Fruit fly (Drosophila melanogaster) whole organism, embryonic: ENCODE measurements around the gene fit.

Experiments
- CG10209 ChIP-seq: fragments of 200-800 bp; sonication (Bioruptor generic); optimal IDR thresholded peaks from 3 replicates; lab custom pipeline; 2017; ENCODE audit warnings: missing biosample characterization, mild to moderate bottlenecking, missing genetic modification characterization, missing genetic modification reagents
- CG10274 ChIP-seq: fragments of 200-800 bp; sonication (Bioruptor generic); optimal IDR thresholded peaks from 3 replicates; lab custom pipeline; 2017; ENCODE audit warnings: missing biosample characterization, mild to moderate bottlenecking, missing genetic modification characterization
- CG10979 ChIP-seq: fragments of 200-800 bp; sonication (Bioruptor generic); optimal IDR thresholded peaks from 2 replicates; lab custom pipeline; 2018; ENCODE audit warnings: missing biosample characterization, mild to moderate bottlenecking, missing genetic modification characterization, moderate library complexity
- CG12219 ChIP-seq: fragments of 200-800 bp; sonication (Bioruptor generic); optimal IDR thresholded peaks from 3 replicates; lab custom pipeline; 2018; ENCODE audit warnings: missing biosample characterization, mild to moderate bottlenecking, missing genetic modification characterization
- CG12942 ChIP-seq: fragments of 200-800 bp; sonication (Bioruptor generic); optimal IDR thresholded peaks from 3 replicates; lab custom pipeline; 2016; ENCODE audit warnings: missing biosample characterization, missing genetic modification characterization
- CG13296 ChIP-seq: fragments of 200-800 bp; sonication (Bioruptor generic); optimal IDR thresholded peaks from 3 replicates; lab custom pipeline; 2018; ENCODE audit warnings: missing biosample characterization, mild to moderate bottlenecking, missing genetic modification characterization
- CG1529 ChIP-seq: fragments of 200-800 bp; sonication (Bioruptor generic); optimal IDR thresholded peaks from 3 replicates; lab custom pipeline; 2018; ENCODE audit warnings: missing biosample characterization, missing genetic modification characterization
- CG1602 ChIP-seq: fragments of 200-800 bp; sonication (Bioruptor generic); optimal IDR thresholded peaks from 3 replicates; lab custom pipeline; 2016; ENCODE audit warnings: missing biosample characterization, missing genetic modification characterization
- CG31365 ChIP-seq: fragments of 200-800 bp; sonication (Bioruptor generic); optimal IDR thresholded peaks from 2 replicates; lab custom pipeline; 2018; ENCODE audit warnings: missing biosample characterization, mild to moderate bottlenecking, missing genetic modification characterization
- CG33213 ChIP-seq: fragments of 200-800 bp; sonication (Bioruptor generic); optimal IDR thresholded peaks from 3 replicates; lab custom pipeline; 2016; ENCODE audit warnings: missing biosample characterization, missing genetic modification characterization
- CG3847 ChIP-seq: fragments of 200-800 bp; sonication (Bioruptor generic); IDR thresholded peaks from 2 replicates; pipeline ENCODE4 v1.3.6; 2022; ENCODE audit warnings: missing biosample characterization, missing genetic modification characterization
- CG3995 ChIP-seq: fragments of 200-800 bp; sonication (Bioruptor generic); optimal IDR thresholded peaks from 3 replicates; lab custom pipeline; 2016; ENCODE audit warnings: missing biosample characterization, missing genetic modification characterization
- CG43689 ChIP-seq: fragments of 200-800 bp; sonication (Bioruptor generic); IDR thresholded peaks from 2 replicates; pipeline ENCODE4 v1.3.6; 2022; ENCODE audit warnings: missing biosample characterization, missing genetic modification characterization
- CG4424 ChIP-seq: fragments of 200-800 bp; sonication (Bioruptor generic); optimal IDR thresholded peaks from 3 replicates; lab custom pipeline; 2016; ENCODE audit warnings: missing biosample characterization, missing genetic modification characterization
- CG4617 ChIP-seq: fragments of 200-800 bp; sonication (Bioruptor generic); optimal IDR thresholded peaks from 3 replicates; lab custom pipeline; 2016; ENCODE audit warnings: missing biosample characterization, missing genetic modification characterization, borderline replicate concordance
- CG4730 ChIP-seq: fragments of 200-800 bp; sonication (Bioruptor generic); IDR thresholded peaks from 2 replicates; pipeline ENCODE4 v1.3.6; 2022; ENCODE audit warnings: missing biosample characterization, missing genetic modification characterization
- CG7839 ChIP-seq: fragments of 200-800 bp; sonication (Bioruptor generic); optimal IDR thresholded peaks from 3 replicates; lab custom pipeline; 2018; ENCODE audit warnings: missing biosample characterization, mild to moderate bottlenecking, missing genetic modification characterization, moderate library complexity
- CG7963 ChIP-seq: fragments of 200-800 bp; sonication (Bioruptor generic); IDR thresholded peaks from 3 replicates; pipeline ENCODE4 v1.3.6; 2022; ENCODE audit warnings: missing biosample characterization, missing genetic modification characterization; ENCODE audit not compliant: partially characterized antibody
- CG7987 ChIP-seq: fragments of 200-800 bp; sonication (Bioruptor generic); optimal IDR thresholded peaks from 2 replicates; lab custom pipeline; 2018; ENCODE audit warnings: missing biosample characterization, mild to moderate bottlenecking, missing genetic modification characterization, moderate library complexity
- CG9932 ChIP-seq: fragments of 200-800 bp; sonication (Bioruptor generic); IDR thresholded peaks from 2 replicates; pipeline ENCODE4 v1.3.6; 2022; ENCODE audit warnings: missing biosample characterization, missing genetic modification characterization
- Chrac-16 ChIP-seq: fragments of 200-800 bp; sonication (Bioruptor generic); optimal IDR thresholded peaks from 3 replicates; lab custom pipeline; 2016; ENCODE audit warnings: missing biosample characterization, missing genetic modification characterization
- Dfd ChIP-seq, 2 experiments: fragments of >200 bp; optimal IDR thresholded peaks; 2 replicates each; lab custom pipeline; 2017; ENCODE audit warnings: missing biosample characterization in 2 of 2, missing genetic modification characterization in 2 of 2
- E2f1 ChIP-seq: fragments of 200-800 bp; sonication (Bioruptor generic); IDR thresholded peaks from 2 replicates; pipeline ENCODE4 v1.3.6; 2022; ENCODE audit warnings: missing biosample characterization, missing genetic modification characterization
- ERR ChIP-seq: fragments of 200-800 bp; sonication (Bioruptor generic); optimal IDR thresholded peaks from 2 replicates; lab custom pipeline; 2016; ENCODE audit warnings: missing biosample characterization, missing genetic modification characterization
- Fer1 ChIP-seq: fragments of 200-800 bp; sonication (Bioruptor generic); optimal IDR thresholded peaks from 2 replicates; lab custom pipeline; 2017; ENCODE audit warnings: missing biosample characterization, mild to moderate bottlenecking, missing genetic modification characterization
- Gug ChIP-seq: fragments of 200-800 bp; sonication (Bioruptor generic); IDR thresholded peaks from 4 replicates; pipeline ENCODE4 v1.3.6; 2022; ENCODE audit warnings: missing biosample characterization, missing genetic modification characterization
- MBD-R2 ChIP-seq: fragments of 200-800 bp; sonication (Bioruptor generic); IDR thresholded peaks from 2 replicates; pipeline ENCODE4 v1.3.6; 2022; ENCODE audit warnings: missing biosample characterization, missing genetic modification characterization
- Nf-YB ChIP-seq: fragments of 200-800 bp; sonication (Bioruptor generic); optimal IDR thresholded peaks from 3 replicates; lab custom pipeline; 2019; ENCODE audit warnings: missing biosample characterization, mild to moderate bottlenecking, missing genetic modification characterization, moderate library complexity
- Oli ChIP-seq: fragments of 200-800 bp; sonication (Bioruptor generic); optimal IDR thresholded peaks from 2 replicates; lab custom pipeline; 2018; ENCODE audit warnings: missing biosample characterization, mild to moderate bottlenecking, missing genetic modification characterization, moderate library complexity
- Side ChIP-seq: fragments of 200-800 bp; sonication (Bioruptor generic); optimal IDR thresholded peaks from 2 replicates; lab custom pipeline; 2016; ENCODE audit warnings: missing biosample characterization, missing genetic modification characterization
- Sox102F ChIP-seq: fragments of 200-800 bp; sonication (Bioruptor generic); optimal IDR thresholded peaks from 2 replicates; lab custom pipeline; 2018; ENCODE audit warnings: missing biosample characterization, mild to moderate bottlenecking, missing genetic modification characterization, moderate library complexity
- Spps ChIP-seq: fragments of 200-800 bp; sonication (Bioruptor generic); optimal IDR thresholded peaks from 2 replicates; lab custom pipeline; 2018; ENCODE audit warnings: missing biosample characterization, mild to moderate bottlenecking, missing genetic modification characterization
- croc ChIP-seq: fragments of 200-800 bp; sonication (Bioruptor generic); conservative IDR thresholded peaks from 3 replicates; pipeline ENCODE4 v1.3.6; 2022; ENCODE audit warnings: missing biosample characterization, missing genetic modification characterization
- disco-r ChIP-seq: fragments of 200-800 bp; sonication (Bioruptor generic); optimal IDR thresholded peaks from 2 replicates; lab custom pipeline; 2016; ENCODE audit warnings: missing biosample characterization, missing genetic modification characterization
- dmrt99B ChIP-seq: fragments of 200-800 bp; sonication (Bioruptor generic); optimal IDR thresholded peaks from 2 replicates; lab custom pipeline; 2018; ENCODE audit warnings: missing biosample characterization, mild to moderate bottlenecking, missing genetic modification characterization, moderate library complexity
- ems ChIP-seq: fragments of 200-800 bp; sonication (Bioruptor generic); optimal IDR thresholded peaks from 3 replicates; lab custom pipeline; 2016; ENCODE audit warnings: missing biosample characterization, missing genetic modification characterization
- exex ChIP-seq: fragments of 200-800 bp; sonication (Bioruptor generic); optimal IDR thresholded peaks from 4 replicates; lab custom pipeline; 2018; ENCODE audit warnings: missing biosample characterization, mild to moderate bottlenecking, missing genetic modification characterization, moderate library complexity
- grau ChIP-seq: fragments of 200-800 bp; optimal IDR thresholded peaks from 3 replicates; lab custom pipeline; 2019; ENCODE audit warnings: missing biosample characterization, mild to moderate bottlenecking, missing genetic modification characterization, moderate library complexity
- gt ChIP-seq: fragments of 200-800 bp; sonication (Bioruptor generic); IDR thresholded peaks from 2 replicates; pipeline ENCODE4 v1.3.6; 2022; ENCODE audit warnings: missing biosample characterization, missing genetic modification characterization
- ind ChIP-seq: fragments of 200-800 bp; sonication (Bioruptor generic); optimal IDR thresholded peaks from 3 replicates; lab custom pipeline; 2016; ENCODE audit warnings: missing biosample characterization, missing genetic modification characterization
- kah ChIP-seq: fragments of 200-800 bp; sonication (Bioruptor generic); optimal IDR thresholded peaks from 2 replicates; lab custom pipeline; 2018; ENCODE audit warnings: missing biosample characterization, mild to moderate bottlenecking, missing genetic modification characterization
- luna ChIP-seq: fragments of 200-800 bp; sonication (Bioruptor generic); optimal IDR thresholded peaks from 2 replicates; lab custom pipeline; 2016; ENCODE audit warnings: missing biosample characterization, missing genetic modification characterization
- mam ChIP-seq: fragments of 200-800 bp; sonication (Bioruptor generic); optimal IDR thresholded peaks from 3 replicates; lab custom pipeline; 2016; ENCODE audit warnings: missing biosample characterization, missing genetic modification characterization
- mld ChIP-seq: fragments of 200-800 bp; sonication (Bioruptor generic); IDR thresholded peaks from 3 replicates; pipeline ENCODE4 v1.3.6; 2022; ENCODE audit warnings: missing biosample characterization, missing genetic modification characterization; ENCODE audit not compliant: partially characterized antibody
- nom ChIP-seq: fragments of 200-800 bp; sonication (Bioruptor generic); optimal IDR thresholded peaks from 2 replicates; lab custom pipeline; 2017; ENCODE audit warnings: missing biosample characterization, missing genetic modification characterization, mild to moderate bottlenecking, moderate library complexity, missing genetic modification reagents
- p53 ChIP-seq: fragments of 200-800 bp; sonication (Bioruptor generic); optimal IDR thresholded peaks from 2 replicates; lab custom pipeline; 2016; ENCODE audit warnings: missing biosample characterization, missing genetic modification characterization
- sens-2 ChIP-seq: fragments of 200-800 bp; sonication (Bioruptor generic); IDR thresholded peaks from 2 replicates; pipeline ENCODE4 v1.3.6; 2022; ENCODE audit warnings: missing biosample characterization, missing genetic modification characterization
- tio ChIP-seq: fragments of 200-800 bp; sonication (Bioruptor generic); optimal IDR thresholded peaks from 2 replicates; lab custom pipeline; 2017; ENCODE audit warnings: missing biosample characterization, missing genetic modification characterization, inconsistent platforms
- zen ChIP-seq: fragments of 200-800 bp; sonication (Bioruptor generic); optimal IDR thresholded peaks from 3 replicates; lab custom pipeline; 2018; ENCODE audit warnings: missing biosample characterization, mild to moderate bottlenecking, missing genetic modification characterization, moderate library complexity
- zen2 ChIP-seq: fragments of 200-800 bp; sonication (Bioruptor generic); IDR thresholded peaks from 3 replicates; pipeline ENCODE4 v1.3.6; 2022; ENCODE audit warnings: missing biosample characterization, missing genetic modification characterization; ENCODE audit not compliant: partially characterized antibody
- zfh1 ChIP-seq: fragments of 200-800 bp; sonication (Bioruptor generic); IDR thresholded peaks from 3 replicates; pipeline ENCODE4 v1.3.6; 2022; ENCODE audit warnings: missing biosample characterization, missing genetic modification characterization

Gene fit

DNA sequence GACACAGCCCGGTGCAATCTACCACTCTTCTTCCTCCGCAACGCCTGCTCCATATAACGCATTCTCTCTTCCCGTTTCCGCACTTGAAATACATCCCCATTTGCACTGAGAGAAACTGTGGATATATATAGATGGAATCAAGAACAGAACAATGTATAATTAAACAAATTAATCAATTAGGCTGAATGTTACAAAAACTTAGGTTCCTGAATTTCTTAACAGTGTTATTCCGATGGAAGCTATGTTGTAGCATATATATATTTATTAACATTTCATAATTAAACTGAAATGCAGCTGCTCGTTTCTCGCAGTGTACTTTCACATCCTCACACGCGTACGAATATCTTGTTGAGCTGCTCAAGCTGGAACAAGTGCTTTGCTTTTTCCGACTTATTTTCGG is 24.7 kb downstream of the fit start (continued):
- TF ChIP-seq ind, result peak; percentile 1
- TF ChIP-seq CG13296 (GFP tag; lab: Kevin White, UChicago), result no peak
- TF ChIP-seq Gug (GFP tag; lab: Robert Waterston, UW), result no peak
- peak; percentile 61 for TF ChIP-seq nom (GFP tag; lab: Kevin White, UChicago)
- TF ChIP-seq Fer1 (GFP tag; lab: Kevin White, UChicago), result no peak
- TF ChIP-seq zfh1 (GFP tag; lab: Robert Waterston, UW), result peak; percentile 63; the same call in 1 of the 3 replicates
- TF ChIP-seq disco-r (GFP tag; lab: Kevin White, UChicago), result no peak
- no peak for TF ChIP-seq Dfd (GFP tag; optimal IDR thresholded peaks at IDR 0.05; lab: Kevin White, UChicago)
- TF ChIP-seq Spps (tag; lab: Kevin White, UChicago), result peak; percentile 37
- TF ChIP-seq CG10979 (tag; lab: Kevin White, UChicago), result peak; percentile 72
- TF ChIP-seq zen2 (GFP tag; lab: Robert Waterston, UW), result no peak
- no peak for TF ChIP-seq CG7963 (GFP tag; lab: Robert Waterston, UW)
- TF ChIP-seq ems, result no peak
- peak; percentile 41 for TF ChIP-seq CG10209 (GFP tag; lab: Kevin White, UChicago)
- no peak for TF ChIP-seq CG3995
- TF ChIP-seq Chrac-16 (GFP tag; lab: Kevin White, UChicago), result peak; percentile 51
- TF ChIP-seq CG7839 (tag; lab: Kevin White, UChicago), result peak; percentile 62
- peak; percentile 54 for TF ChIP-seq tio (GFP tag; lab: Kevin White, UChicago)
- peak; percentile 51 for TF ChIP-seq CG12219 (GFP tag; lab: Kevin White, UChicago)
- TF ChIP-seq CG4617, result no peak
- TF ChIP-seq gt (GFP tag; lab: Robert Waterston, UW), result no peak
- no peak for TF ChIP-seq kah
- no peak for TF ChIP-seq CG10274 (GFP tag; lab: Kevin White, UChicago)
- no peak for TF ChIP-seq exex (tag; lab: Kevin White, UChicago)
- peak; percentile 40 for TF ChIP-seq CG1529 (GFP tag; lab: Kevin White, UChicago)
- peak; percentile 47 for TF ChIP-seq CG4424
- TF ChIP-seq CG1602, result peak; percentile 32
- TF ChIP-seq Side (GFP tag; lab: Kevin White, UChicago), result peak; percentile 21
- TF ChIP-seq mam (GFP tag; lab: Kevin White, UChicago), result no peak
- TF ChIP-seq CG9932, result no peak
- TF ChIP-seq croc (GFP tag; lab: Robert Waterston, UW), result peak; percentile 45; the same call in 2 of the 3 replicates
- no peak for TF ChIP-seq luna (GFP tag; lab: Kevin White, UChicago)
- no peak for TF ChIP-seq mld (GFP tag; lab: Robert Waterston, UW)
- TF ChIP-seq CG33213 (GFP tag; lab: Kevin White, UChicago), result no peak
- peak; percentile 71 for TF ChIP-seq sens-2 (GFP tag; lab: Robert Waterston, UW)
- TF ChIP-seq p53 (GFP tag; lab: Kevin White, UChicago), result no peak
- TF ChIP-seq CG43689 (GFP tag; lab: Robert Waterston, UW), result no peak
- peak; percentile 47 for TF ChIP-seq zen (tag; lab: Kevin White, UChicago)
- no peak for TF ChIP-seq ERR (GFP tag; lab: Kevin White, UChicago)
- TF ChIP-seq dmrt99B, result peak; percentile 52
- 0 out of 2 replicates have a peak, but pooled peaks have one; percentile 29 for TF ChIP-seq CG3847 (GFP tag; lab: Robert Waterston, UW)
- peak; percentile 12 for TF ChIP-seq Nf-YB (GFP tag; lab: Kevin White, UChicago)
- TF ChIP-seq Oli, result peak; percentile 59
- TF ChIP-seq CG4730 (GFP tag; lab: Robert Waterston, UW), result no peak
- TF ChIP-seq grau (tag; lab: Kevin White, UChicago), result peak; percentile 57
- peak; percentile 39; the same call in 1 of the 2 replicates for TF ChIP-seq E2f1
- peak; percentile 57 for TF ChIP-seq Sox102F (GFP tag; lab: Kevin White, UChicago)
- no peak for TF ChIP-seq CG7987 (GFP tag; lab: Kevin White, UChicago)
- no peak for TF ChIP-seq MBD-R2 (GFP tag; lab: Robert Waterston, UW)
- no peak for TF ChIP-seq CG31365 (tag; lab: Kevin White, UChicago)
- peak; percentile 23 for TF ChIP-seq CG12942 (GFP tag; lab: Kevin White, UChicago)
